Fruit fly (Drosophila melanogaster): ENCODE data around the gene Pburs.

Pburs gene

dm6 chr2L:14410331-14410730 is 6.8 kb downstream of the Pburs start:
- TF ChIP-seq ci (GFP tag; IDR thresholded peaks at IDR 0.05) (peak; percentile 77), CG13296 (GFP tag; optimal IDR thresholded peaks at IDR 0.05) (no peak), oc (tag; optimal IDR thresholded peaks at IDR 0.05) (peak; percentile 67), gro (GFP tag; optimal IDR thresholded peaks at IDR 0.05) (peak; percentile 32), fd64A (GFP tag; optimal IDR thresholded peaks at IDR 0.05) (peak; percentile 6), lab (GFP tag; optimal IDR thresholded peaks at IDR 0.05) (peak; percentile 41), chm (GFP tag; IDR thresholded peaks at IDR 0.05) (peak; percentile 65), crol (GFP tag; IDR thresholded peaks at IDR 0.05) (0 out of 2 replicates have a peak, but pooled peaks have one; percentile 34), sob (GFP tag; IDR thresholded peaks at IDR 0.05) (peak; percentile 40; the same call in 1 of the 2 replicates), ac (GFP tag; optimal IDR thresholded peaks at IDR 0.05) (no peak), B-H2 (GFP tag; optimal IDR thresholded peaks at IDR 0.05) (peak; percentile 73), abd-A (tag; optimal IDR thresholded peaks at IDR 0.05) (peak; percentile 97), bbx (GFP tag; IDR thresholded peaks at IDR 0.05; ENCODE audit: partially characterized antibody) (peak; percentile 56), ash1 (GFP tag; optimal IDR thresholded peaks at IDR 0.05) (peak; percentile 4), Nf-YB (GFP tag; optimal IDR thresholded peaks at IDR 0.05) (peak; percentile 98), Bgb (GFP tag; IDR thresholded peaks at IDR 0.05; ENCODE audit: partially characterized antibody) (peak; percentile 10; the same call in 1 of the 2 replicates), CG8281 (tag; optimal IDR thresholded peaks at IDR 0.05) (no peak), CG16813 (GFP tag; IDR thresholded peaks at IDR 0.05; ENCODE audit: partially characterized antibody) (no peak), CoRest (tag; optimal IDR thresholded peaks at IDR 0.05) (peak; percentile 58), Med (GFP tag) (peak; percentile 82), twi (tag; optimal IDR thresholded peaks at IDR 0.05) (peak; percentile 88), crc (GFP tag; optimal IDR thresholded peaks at IDR 0.05) (no peak), CG14860 (GFP tag; IDR thresholded peaks at IDR 0.05; ENCODE audit: partially characterized antibody) (0 out of 3 replicates have a peak, but pooled peaks have one; percentile 20), HmgD (GFP tag; optimal IDR thresholded peaks at IDR 0.05) (peak; percentile 39), Nf-YA (GFP tag; IDR thresholded peaks at IDR 0.05) (peak; percentile 91), CTCF (GFP tag; optimal IDR thresholded peaks at IDR 0.05) (peak; percentile 5), mirr (GFP tag; optimal IDR thresholded peaks at IDR 0.05) (peak; percentile 74), sima (GFP tag; optimal IDR thresholded peaks at IDR 0.05) (no peak), Dbx (GFP tag; IDR thresholded peaks at IDR 0.05) (0 out of 3 replicates have a peak, but pooled peaks have one; percentile 28), MBD-R2 (GFP tag; IDR thresholded peaks at IDR 0.05) (0 out of 2 replicates have a peak, but pooled peaks have one; percentile 19), CG4360 (GFP tag; IDR thresholded peaks at IDR 0.05) (peak; percentile 92), corto (GFP tag; optimal IDR thresholded peaks at IDR 0.05) (no peak), CG12071 (GFP tag; optimal IDR thresholded peaks at IDR 0.05) (peak; percentile 42), Adf1 (GFP tag; IDR thresholded peaks at IDR 0.05) (peak; percentile 78), Rfx (GFP tag; IDR thresholded peaks at IDR 0.05) (peak; percentile 46), Trl (optimal IDR thresholded peaks at IDR 0.05) (peak; percentile 49 to 52), Trl (GFP tag; optimal IDR thresholded peaks at IDR 0.05) (no peak), sens (GFP tag) (peak; percentile 41), CG1792 (GFP tag; optimal IDR thresholded peaks at IDR 0.05) (no peak), CG30020 (tag; optimal IDR thresholded peaks at IDR 0.05) (no peak), CG10543 (GFP tag; optimal IDR thresholded peaks at IDR 0.05) (peak; percentile 55), CG11085 (GFP tag; IDR thresholded peaks at IDR 0.05) (no peak), CG17912 (GFP tag; optimal IDR thresholded peaks at IDR 0.05) (peak; percentile 35), CG8290 (GFP tag; optimal IDR thresholded peaks at IDR 0.05) (no peak), CG8290 (tag; optimal IDR thresholded peaks at IDR 0.05) (peak in 1 of 2 experiments; percentile 54), gsb-n (tag; optimal IDR thresholded peaks at IDR 0.05) (peak; percentile 11), kni (GFP tag; optimal IDR thresholded peaks at IDR 0.05) (peak; percentile 72), so (GFP tag; IDR thresholded peaks at IDR 0.05) (peak; percentile 68; the same call in 1 of the 3 replicates), CG12769 (tag; optimal IDR thresholded peaks at IDR 0.05) (peak; percentile 76), Scr (GFP tag; IDR thresholded peaks at IDR 0.05; ENCODE audit: partially characterized antibody) (0 out of 2 replicates have a peak, but pooled peaks have one; percentile 9), CG32767 (GFP tag; IDR thresholded peaks at IDR 0.05) (peak; percentile 11; the same call in 1 of the 2 replicates)
